Worm (Caenorhabditis elegans) whole organism, L2 larva: ENCODE measurements around the gene ZK355.2.

Source experiments
- ZK546.5 ChIP-seq: sonication (generic microtip); optimal IDR thresholded peaks from 2 replicates; lab custom pipeline; 2017; ENCODE audit warnings: missing biosample characterization, missing genetic modification characterization
- alr-1 ChIP-seq: fragments of 150-350 bp; optimal IDR thresholded peaks from 2 replicates; lab custom pipeline; 2014; ENCODE audit warnings: missing biosample characterization, missing genetic modification characterization
- ama-1 ChIP-seq: fragments of 150-350 bp; optimal IDR thresholded peaks from 2 replicates; lab custom pipeline; 2018; ENCODE audit warnings: inconsistent platforms
- ceh-82 ChIP-seq: fragments of 150-350 bp; optimal IDR thresholded peaks from 2 replicates; lab custom pipeline; 2014; ENCODE audit warnings: missing biosample characterization, missing genetic modification characterization
- elt-3 ChIP-seq: sonication (generic microtip); optimal IDR thresholded peaks from 2 replicates; lab custom pipeline; 2017; ENCODE audit warnings: missing biosample characterization, missing genetic modification characterization
- lin-39 ChIP-seq: fragments of 150-350 bp; optimal IDR thresholded peaks from 2 replicates; lab custom pipeline; 2014; ENCODE audit warnings: missing biosample characterization, missing genetic modification reagents, missing genetic modification characterization
- nhr-10 ChIP-seq: sonication (generic microtip); optimal IDR thresholded peaks from 2 replicates; lab custom pipeline; 2017; ENCODE audit warnings: missing biosample characterization, missing genetic modification characterization
- nhr-77 ChIP-seq: fragments of 150-350 bp; optimal IDR thresholded peaks from 2 replicates; lab custom pipeline; 2014; ENCODE audit warnings: missing biosample characterization, missing genetic modification characterization
- unc-39 ChIP-seq: fragments of 150-350 bp; optimal IDR thresholded peaks from 2 replicates; lab custom pipeline; 2014; ENCODE audit warnings: missing biosample characterization, missing genetic modification characterization
- unc-55 ChIP-seq: fragments of 150-350 bp; sonication (generic microtip); optimal IDR thresholded peaks from 3 replicates; lab custom pipeline; 2014; ENCODE audit warnings: missing biosample characterization, missing genetic modification reagents, missing genetic modification characterization
- unc-62 ChIP-seq: fragments of 150-350 bp; optimal IDR thresholded peaks from 2 replicates; lab custom pipeline; 2014; ENCODE audit warnings: missing biosample characterization, missing genetic modification reagents, missing genetic modification characterization
- ztf-11 ChIP-seq: sonication (generic microtip); optimal IDR thresholded peaks from 2 replicates; lab custom pipeline; 2017; ENCODE audit warnings: missing biosample characterization, missing genetic modification characterization

ce11 chrII:2921860-2922259 lies 1.9 kb upstream of the ZK355.2 start:
- TF ChIP-seq ztf-11 (no peak), unc-55 (GFP tag; lab: Kevin White, UChicago) (no peak), lin-39 (no peak), nhr-77 (tag; lab: Kevin White, UChicago) (no peak), unc-39 (no peak), unc-62 (GFP tag; lab: Kevin White, UChicago) (no peak), ZK546.5 (tag; lab: Kevin White, UChicago) (no peak), elt-3 (tag; lab: Kevin White, UChicago) (no peak), nhr-10 (tag; lab: Kevin White, UChicago) (no peak), ama-1 (lab: Kevin White, UChicago) (no peak), ceh-82 (tag; lab: Kevin White, UChicago) (no peak), alr-1 (tag; lab: Kevin White, UChicago) (no peak)
